Worm (Caenorhabditis elegans) whole organism, L3 larva: ENCODE measurements around the gene moa-2.

Experiments
- R02D3.7 ChIP-seq: fragments of 150-350 bp; optimal IDR thresholded peaks from 2 replicates; lab custom pipeline; 2014; ENCODE audit warnings: missing biosample characterization, missing genetic modification characterization
- ceh-9 ChIP-seq: sonication (generic microtip); optimal IDR thresholded peaks from 2 replicates; lab custom pipeline; 2018; ENCODE audit warnings: missing biosample characterization, missing genetic modification characterization
- elt-3 ChIP-seq, 3 experiments: fragments of 150-350 bp in 1 of 3; sonication (generic microtip) in 2 of 3; optimal IDR thresholded peaks; 2 replicates in 2 of 3; 4 replicates in 1 of 3; lab custom pipeline; 2014 to 2017; ENCODE audit warnings: missing biosample characterization in 3 of 3, missing genetic modification characterization in 3 of 3
- lin-39 ChIP-seq: fragments of 150-350 bp; optimal IDR thresholded peaks from 2 replicates; lab custom pipeline; 2018; ENCODE audit warnings: missing biosample characterization, missing genetic modification reagents, missing genetic modification characterization
- nhr-28 ChIP-seq: fragments of 150-350 bp; optimal IDR thresholded peaks from 2 replicates; lab custom pipeline; 2014; ENCODE audit warnings: missing biosample characterization, missing genetic modification characterization
- nhr-76 ChIP-seq: fragments of 150-350 bp; sonication (generic microtip); optimal IDR thresholded peaks from 5 replicates; lab custom pipeline; 2014; ENCODE audit warnings: missing biosample characterization, missing genetic modification characterization
- pqm-1 ChIP-seq: fragments of 150-350 bp; optimal IDR thresholded peaks from 2 replicates; lab custom pipeline; 2017; ENCODE audit warnings: missing biosample characterization, missing genetic modification characterization, inconsistent platforms
- tbx-2 ChIP-seq: sonication (generic microtip); optimal IDR thresholded peaks from 2 replicates; lab custom pipeline; 2016; ENCODE audit warnings: mild to moderate bottlenecking, missing genetic modification characterization, missing compliant biosample characterization
- unc-39 ChIP-seq: sonication (generic microtip); optimal IDR thresholded peaks from 4 replicates; lab custom pipeline; 2017; ENCODE audit warnings: missing biosample characterization, missing genetic modification characterization
- unc-62 ChIP-seq: fragments of 150-350 bp; sonication (generic microtip); optimal IDR thresholded peaks from 4 replicates; lab custom pipeline; 2014; ENCODE audit warnings: missing biosample characterization, missing genetic modification reagents, missing genetic modification characterization
- zag-1 ChIP-seq: fragments of 150-350 bp; optimal IDR thresholded peaks from 2 replicates; lab custom pipeline; 2014; ENCODE audit warnings: missing biosample characterization, missing genetic modification characterization

- TF ChIP-seq R02D3.7 (tag; lab: Kevin White, UChicago) (no peak), lin-39 (no peak), ceh-9 (tag; lab: Kevin White, UChicago) (no peak), elt-3 (tag; optimal IDR thresholded peaks at IDR 0.05; lab: Kevin White, UChicago) (no peak), nhr-28 (tag; lab: Kevin White, UChicago) (no peak), zag-1 (tag; lab: Kevin White, UChicago) (no peak), tbx-2 (tag; lab: Kevin White, UChicago) (no peak), pqm-1 (tag; lab: Kevin White, UChicago) (no peak), unc-62 (GFP tag; lab: Kevin White, UChicago) (no peak), nhr-76 (tag; lab: Kevin White, UChicago) (no peak), unc-39 (tag; lab: Kevin White, UChicago) (no peak)
Measured at ce11 chrII:7678512-7678911, 20.3 kb downstream of the moa-2 start.
